Fruit fly (Drosophila melanogaster) whole organism, embryonic: ENCODE results near the gene Fer2.

Experiments
- Abd-B ChIP-seq: fragments of 200-800 bp; sonication (Bioruptor generic); optimal IDR thresholded peaks from 2 replicates; lab custom pipeline; 2018; ENCODE audit warnings: missing biosample characterization, mild to moderate bottlenecking, missing genetic modification characterization, moderate library complexity
- Asciz ChIP-seq: fragments of 200-800 bp; sonication (Bioruptor generic); optimal IDR thresholded peaks from 2 replicates; lab custom pipeline; 2017; ENCODE audit warnings: missing biosample characterization, mild to moderate bottlenecking, missing genetic modification characterization, missing genetic modification reagents
- Bteb2 ChIP-seq: fragments of 200-800 bp; sonication (Bioruptor generic); optimal IDR thresholded peaks from 2 replicates; lab custom pipeline; 2016; ENCODE audit warnings: missing biosample characterization, missing genetic modification characterization
- CG12391 ChIP-seq: fragments of 200-800 bp; sonication (Bioruptor generic); optimal IDR thresholded peaks from 3 replicates; lab custom pipeline; 2018; ENCODE audit warnings: missing biosample characterization, mild to moderate bottlenecking, missing genetic modification characterization, moderate library complexity
- CG13296 ChIP-seq: fragments of 200-800 bp; sonication (Bioruptor generic); optimal IDR thresholded peaks from 3 replicates; lab custom pipeline; 2018; ENCODE audit warnings: missing biosample characterization, mild to moderate bottlenecking, missing genetic modification characterization
- CG14965 ChIP-seq: fragments of 200-800 bp; sonication (Bioruptor generic); optimal IDR thresholded peaks from 2 replicates; lab custom pipeline; 2016; ENCODE audit warnings: missing biosample characterization, missing genetic modification characterization, borderline replicate concordance
- CG16815 ChIP-seq: fragments of 200-800 bp; sonication (Bioruptor generic); optimal IDR thresholded peaks from 3 replicates; lab custom pipeline; 2017; ENCODE audit warnings: missing biosample characterization, mild to moderate bottlenecking, missing genetic modification characterization
- CG17829 ChIP-seq: fragments of 200-800 bp; optimal IDR thresholded peaks from 2 replicates; lab custom pipeline; 2019; ENCODE audit warnings: missing biosample characterization, mild to moderate bottlenecking, missing genetic modification characterization, moderate library complexity
- CG18476 ChIP-seq: fragments of 200-800 bp; sonication (Bioruptor generic); optimal IDR thresholded peaks from 2 replicates; lab custom pipeline; 2016; ENCODE audit warnings: missing biosample characterization, mild to moderate bottlenecking, missing genetic modification characterization
- CG2202 ChIP-seq: fragments of 200-800 bp; sonication (Bioruptor generic); optimal IDR thresholded peaks from 2 replicates; lab custom pipeline; 2018; ENCODE audit warnings: missing biosample characterization, mild to moderate bottlenecking, missing genetic modification characterization
- CG30403 ChIP-seq: fragments of 200-800 bp; sonication (Bioruptor generic); optimal IDR thresholded peaks from 3 replicates; lab custom pipeline; 2016; ENCODE audit warnings: missing biosample characterization, missing genetic modification characterization
- CG3065 ChIP-seq: fragments of 200-800 bp; sonication (Bioruptor generic); optimal IDR thresholded peaks from 2 replicates; lab custom pipeline; 2016; ENCODE audit warnings: missing biosample characterization, missing genetic modification characterization
- CG3995 ChIP-seq: fragments of 200-800 bp; sonication (Bioruptor generic); optimal IDR thresholded peaks from 3 replicates; lab custom pipeline; 2016; ENCODE audit warnings: missing biosample characterization, missing genetic modification characterization
- CG5953 ChIP-seq: fragments of 200-800 bp; sonication (Bioruptor generic); IDR thresholded peaks from 2 replicates; pipeline ENCODE4 v1.3.6; 2022; ENCODE audit warnings: missing biosample characterization, missing genetic modification characterization
- Dbx ChIP-seq: fragments of 200-800 bp; sonication (Bioruptor generic); IDR thresholded peaks from 3 replicates; pipeline ENCODE4 v1.3.6; 2022; ENCODE audit warnings: missing biosample characterization, missing genetic modification characterization
- Deaf1 ChIP-seq: fragments of 200-800 bp; optimal IDR thresholded peaks from 3 replicates; lab custom pipeline; 2019; ENCODE audit warnings: missing biosample characterization, mild to moderate bottlenecking, missing genetic modification characterization, moderate library complexity
- Dip2 ChIP-seq: fragments of 200-800 bp; sonication (Bioruptor generic); IDR thresholded peaks from 2 replicates; pipeline ENCODE4 v1.3.6; 2022; ENCODE audit warnings: missing biosample characterization, missing genetic modification characterization
- Dip3 ChIP-seq: fragments of 200-800 bp; sonication (Bioruptor generic); optimal IDR thresholded peaks from 3 replicates; lab custom pipeline; 2016; ENCODE audit warnings: missing biosample characterization, missing genetic modification characterization
- E2f2 ChIP-seq: fragments of 200-800 bp; sonication (Bioruptor generic); IDR thresholded peaks from 2 replicates; pipeline ENCODE4 v1.3.6; 2022; ENCODE audit warnings: missing biosample characterization, missing genetic modification characterization
- Elba2 ChIP-seq: fragments of 200-800 bp; sonication (Bioruptor generic); optimal IDR thresholded peaks from 3 replicates; lab custom pipeline; 2016; ENCODE audit warnings: missing biosample characterization, missing genetic modification characterization
- HLH54F ChIP-seq: fragments of 200-800 bp; sonication (Bioruptor generic); optimal IDR thresholded peaks from 3 replicates; lab custom pipeline; 2016; ENCODE audit warnings: missing biosample characterization, missing genetic modification characterization
- Hand ChIP-seq: fragments of 200-800 bp; sonication (Bioruptor generic); optimal IDR thresholded peaks from 2 replicates; lab custom pipeline; 2017; ENCODE audit warnings: mild to moderate bottlenecking, missing biosample characterization, missing genetic modification reagents, missing genetic modification characterization
- MBD-R2 ChIP-seq: fragments of 200-800 bp; sonication (Bioruptor generic); IDR thresholded peaks from 2 replicates; pipeline ENCODE4 v1.3.6; 2022; ENCODE audit warnings: missing biosample characterization, missing genetic modification characterization
- Med ChIP-seq: fragments of 200-800 bp; sonication (Bioruptor generic); peaks from one replicate; lab custom pipeline; 2016; ENCODE audit warnings: missing biosample characterization, missing genetic modification characterization, mild to moderate bottlenecking, inconsistent platforms, moderate library complexity
- NC2α ChIP-seq: fragments of 200-800 bp; sonication (Bioruptor generic); optimal IDR thresholded peaks from 2 replicates; lab custom pipeline; 2016; ENCODE audit warnings: missing biosample characterization, missing genetic modification characterization
- NK7.1 ChIP-seq: fragments of 200-800 bp; sonication (Bioruptor generic); optimal IDR thresholded peaks from 3 replicates; lab custom pipeline; 2016; ENCODE audit warnings: missing biosample characterization, missing genetic modification characterization
- NfI ChIP-seq: fragments of 200-800 bp; sonication (Bioruptor generic); optimal IDR thresholded peaks from 3 replicates; lab custom pipeline; 2018; ENCODE audit warnings: missing biosample characterization, mild to moderate bottlenecking, missing genetic modification characterization, moderate library complexity
- PHDP ChIP-seq: fragments of 200-800 bp; sonication (Bioruptor generic); optimal IDR thresholded peaks from 3 replicates; lab custom pipeline; 2018; ENCODE audit warnings: missing biosample characterization, mild to moderate bottlenecking, missing genetic modification characterization, moderate library complexity
- ato ChIP-seq: fragments of 200-800 bp; sonication (Bioruptor generic); IDR thresholded peaks from 2 replicates; pipeline ENCODE4 v1.3.6; 2022; ENCODE audit warnings: missing biosample characterization, missing genetic modification characterization; ENCODE audit not compliant: partially characterized antibody
- crol ChIP-seq: fragments of 200-800 bp; sonication (Bioruptor generic); IDR thresholded peaks from 2 replicates; pipeline ENCODE4 v1.3.6; 2022; ENCODE audit warnings: missing biosample characterization, missing genetic modification characterization
- cwo ChIP-seq: fragments of 200-800 bp; sonication (Bioruptor generic); optimal IDR thresholded peaks from 3 replicates; lab custom pipeline; 2017; ENCODE audit warnings: missing biosample characterization, missing genetic modification characterization, mild to moderate bottlenecking, moderate library complexity, missing genetic modification reagents
- dati ChIP-seq: fragments of 200-800 bp; sonication (Bioruptor generic); IDR thresholded peaks from 2 replicates; pipeline ENCODE4 v1.3.6; 2022; ENCODE audit warnings: missing biosample characterization, missing genetic modification characterization
- dimm ChIP-seq: fragments of 200-800 bp; sonication (Bioruptor generic); IDR thresholded peaks from 2 replicates; pipeline ENCODE4 v1.3.6; 2022; ENCODE audit warnings: missing biosample characterization, missing genetic modification characterization
- emc ChIP-seq: fragments of 200-800 bp; sonication (Bioruptor generic); optimal IDR thresholded peaks from 2 replicates; lab custom pipeline; 2016; ENCODE audit warnings: missing biosample characterization, missing genetic modification characterization
- esg ChIP-seq: fragments of 200-800 bp; sonication (Bioruptor generic); conservative IDR thresholded peaks from 2 replicates; pipeline ENCODE4 v1.3.6; 2022; ENCODE audit warnings: missing biosample characterization, missing genetic modification characterization
- eyg ChIP-seq: fragments of 200-800 bp; sonication (Bioruptor generic); optimal IDR thresholded peaks from 3 replicates; lab custom pipeline; 2016; ENCODE audit warnings: missing biosample characterization, missing genetic modification characterization
- lilli ChIP-seq: fragments of 200-800 bp; sonication (Bioruptor generic); optimal IDR thresholded peaks from 3 replicates; lab custom pipeline; 2016; ENCODE audit warnings: missing biosample characterization, missing genetic modification characterization
- lola ChIP-seq, 3 experiments: fragments of >200 bp in 2 of 3; fragments of 200-800 bp in 1 of 3; sonication (Bioruptor generic) in 1 of 3; optimal IDR thresholded peaks; 2 replicates each; lab custom pipeline; 2017 to 2019; ENCODE audit warnings: missing biosample characterization in 3 of 3, missing genetic modification characterization in 3 of 3, mild to moderate bottlenecking in 1 of 3, moderate library complexity in 1 of 3
- lov ChIP-seq, 2 experiments: fragments of 200-800 bp in 1 of 2; fragments of >200 bp in 1 of 2; sonication (Bioruptor generic) in 1 of 2; IDR thresholded peaks in 1 of 2; optimal IDR thresholded peaks in 1 of 2; 2 replicates in 1 of 2; 3 replicates in 1 of 2; pipeline versions ENCODE4 v1.3.6 to Lab custom; 2017 to 2022; ENCODE audit warnings: missing biosample characterization in 1 of 2, missing genetic modification characterization in 1 of 2
- mam ChIP-seq: fragments of 200-800 bp; sonication (Bioruptor generic); optimal IDR thresholded peaks from 3 replicates; lab custom pipeline; 2016; ENCODE audit warnings: missing biosample characterization, missing genetic modification characterization
- psq ChIP-seq: fragments of 200-800 bp; sonication (Bioruptor generic); optimal IDR thresholded peaks from 2 replicates; lab custom pipeline; 2017; ENCODE audit warnings: missing biosample characterization, missing genetic modification characterization
- pum ChIP-seq: fragments of 200-800 bp; sonication (Bioruptor generic); optimal IDR thresholded peaks from 2 replicates; lab custom pipeline; 2016; ENCODE audit warnings: missing biosample characterization, missing genetic modification characterization
- sc ChIP-seq, 3 experiments: fragments of >200 bp in 2 of 3; fragments of 200-800 bp in 1 of 3; sonication (Bioruptor generic) in 1 of 3; optimal IDR thresholded peaks; 2 replicates in 2 of 3; 3 replicates in 1 of 3; lab custom pipeline; 2017; ENCODE audit warnings: mild to moderate bottlenecking in 1 of 3, missing biosample characterization in 1 of 3, missing genetic modification characterization in 1 of 3, missing genetic modification reagents in 1 of 3
- seq ChIP-seq: fragments of 200-800 bp; sonication (Bioruptor generic); IDR thresholded peaks from 2 replicates; pipeline ENCODE4 v1.3.6; 2022; ENCODE audit warnings: missing biosample characterization, missing genetic modification characterization
- slou ChIP-seq: fragments of 200-800 bp; sonication (Bioruptor generic); optimal IDR thresholded peaks from 3 replicates; lab custom pipeline; 2016; ENCODE audit warnings: missing biosample characterization, missing genetic modification characterization
- sr ChIP-seq: fragments of 200-800 bp; sonication (Bioruptor generic); IDR thresholded peaks from 3 replicates; pipeline ENCODE4 v1.3.6; 2022; ENCODE audit warnings: missing biosample characterization, missing genetic modification characterization
- tgo ChIP-seq: fragments of 200-800 bp; sonication (Bioruptor generic); IDR thresholded peaks from 3 replicates; pipeline ENCODE4 v1.3.6; 2022; ENCODE audit warnings: missing biosample characterization, missing genetic modification characterization
- zen ChIP-seq: fragments of 200-800 bp; sonication (Bioruptor generic); optimal IDR thresholded peaks from 3 replicates; lab custom pipeline; 2018; ENCODE audit warnings: missing biosample characterization, mild to moderate bottlenecking, missing genetic modification characterization, moderate library complexity

Fer2 gene

dm6 chr3R:16146632-16147453 is 4.3 kb downstream of the Fer2 start, which contains the start of the genes Mic26-27 and CG5916 (continued):
- no peak for TF ChIP-seq lov (optimal IDR thresholded peaks at IDR 0.05; lab: Kevin White, UChicago)
- peak; percentile 88; the same call in 1 of the 3 replicates for TF ChIP-seq lov (GFP tag; IDR thresholded peaks at IDR 0.05; lab: Robert Waterston, UW)
- peak; percentile 90 for TF ChIP-seq sr (GFP tag; lab: Robert Waterston, UW)
- TF ChIP-seq cwo, result peak; percentile 82
- no peak for TF ChIP-seq CG2202
- TF ChIP-seq seq (GFP tag; lab: Robert Waterston, UW), result no peak; the same call in 1 of the 2 replicates
- peak; percentile 94 for TF ChIP-seq HLH54F
- TF ChIP-seq Deaf1, result peak; percentile 16
- TF ChIP-seq Asciz (GFP tag; lab: Kevin White, UChicago), result no peak
- TF ChIP-seq Abd-B, result peak; percentile 88
- TF ChIP-seq CG3995, result peak; percentile 96
- TF ChIP-seq dimm, result no peak
- TF ChIP-seq emc (GFP tag; lab: Kevin White, UChicago), result peak; percentile 50
- TF ChIP-seq NK7.1 (GFP tag; lab: Kevin White, UChicago), result peak; percentile 28
- TF ChIP-seq CG12391 (tag; lab: Kevin White, UChicago), result peak; percentile 85
- peak; percentile 75 for TF ChIP-seq esg (GFP tag; lab: Robert Waterston, UW)
- peak; percentile 95 for TF ChIP-seq Med (GFP tag; lab: Kevin White, UChicago)
- TF ChIP-seq psq (GFP tag; lab: Kevin White, UChicago), result peak; percentile 36
- peak; percentile 81 for TF ChIP-seq tgo (GFP tag; lab: Robert Waterston, UW)
- TF ChIP-seq Hand (GFP tag; lab: Kevin White, UChicago), result no peak
- TF ChIP-seq CG14965 (GFP tag; lab: Kevin White, UChicago), result peak; percentile 7
- no peak for TF ChIP-seq sc (optimal IDR thresholded peaks at IDR 0.05; lab: Kevin White, UChicago)
- peak; percentile 34 for TF ChIP-seq sc (GFP tag; optimal IDR thresholded peaks at IDR 0.05; lab: Kevin White, UChicago)
- TF ChIP-seq CG17829, result peak; percentile 72
- TF ChIP-seq PHDP (tag; lab: Kevin White, UChicago), result peak; percentile 80
- peak; percentile 77 for TF ChIP-seq Bteb2 (GFP tag; lab: Kevin White, UChicago)
- TF ChIP-seq E2f2 (GFP tag; lab: Robert Waterston, UW), result no peak
- peak; percentile 94 for TF ChIP-seq zen (tag; lab: Kevin White, UChicago)
- peak; percentile 81 for TF ChIP-seq lilli (GFP tag; lab: Kevin White, UChicago)
- TF ChIP-seq CG5953 (GFP tag; lab: Robert Waterston, UW), result peak; percentile 76
- TF ChIP-seq NfI (GFP tag; lab: Kevin White, UChicago), result peak; percentile 56
- peak; percentile 78 for TF ChIP-seq pum (GFP tag; lab: Kevin White, UChicago)
- 0 out of 2 replicates have a peak, but pooled peaks have one; percentile 14 for TF ChIP-seq Dip2 (GFP tag; lab: Robert Waterston, UW)
- TF ChIP-seq Elba2, result peak; percentile 88
- TF ChIP-seq CG30403 (GFP tag; lab: Kevin White, UChicago), result peak; percentile 93
- TF ChIP-seq NC2α (GFP tag; lab: Kevin White, UChicago), result peak; percentile 26
- TF ChIP-seq lola (GFP tag; optimal IDR thresholded peaks at IDR 0.05; lab: Kevin White, UChicago), result peak in 1 of 3 experiments; percentile 95
- TF ChIP-seq eyg (GFP tag; lab: Kevin White, UChicago), result peak; percentile 67
- peak; percentile 95 for TF ChIP-seq ato
- peak; percentile 58 for TF ChIP-seq CG18476 (GFP tag; lab: Kevin White, UChicago)
- TF ChIP-seq mam (GFP tag; lab: Kevin White, UChicago), result peak; percentile 78
- peak; percentile 79 for TF ChIP-seq Dip3 (GFP tag; lab: Kevin White, UChicago)
- TF ChIP-seq Dbx, result peak; percentile 93
- TF ChIP-seq CG16815 (GFP tag; lab: Kevin White, UChicago), result peak; percentile 85
- no peak for TF ChIP-seq dati (GFP tag; lab: Robert Waterston, UW)
- TF ChIP-seq slou (GFP tag; lab: Kevin White, UChicago), result peak; percentile 58
- TF ChIP-seq CG3065 (GFP tag; lab: Kevin White, UChicago), result no peak
- TF ChIP-seq CG13296 (GFP tag; lab: Kevin White, UChicago), result no peak
- TF ChIP-seq MBD-R2 (GFP tag; lab: Robert Waterston, UW), result peak; percentile 76
- no peak for TF ChIP-seq crol (GFP tag; lab: Robert Waterston, UW)
